Fruit fly (Drosophila melanogaster) Kc167 (cell line): Measurements from ENCODE around the gene CG3335.

Experiments used
- Sin3A ChIP-seq: fragments of >200 bp; optimal IDR thresholded peaks from 2 replicates; lab custom pipeline; 2018; ENCODE audit warnings: missing external identifiers
- h ChIP-seq: fragments of >200 bp; optimal IDR thresholded peaks from 3 replicates; lab custom pipeline; 2018; ENCODE audit warnings: missing external identifiers
- insv ChIP-seq: fragments of >200 bp; optimal IDR thresholded peaks from 3 replicates; lab custom pipeline; 2018; ENCODE audit warnings: missing external identifiers
- psq ChIP-seq: fragments of >200 bp; optimal IDR thresholded peaks from 2 replicates; lab custom pipeline; 2017; ENCODE audit warnings: missing external identifiers
- ttk ChIP-seq: sonication (Bioruptor generic); optimal IDR thresholded peaks from 2 replicates; lab custom pipeline; 2017; ENCODE audit warnings: missing external identifiers

- no peak for TF ChIP-seq Sin3A (lab: Kevin White, UChicago)
- no peak for TF ChIP-seq h
- no peak for TF ChIP-seq insv
- no peak for TF ChIP-seq psq (lab: Kevin White, UChicago)
- no peak for TF ChIP-seq ttk (lab: Kevin White, UChicago)
Measured at dm6 chr3L:9638971-9639370, 14.9 kb downstream of the CG3335 start, which contains the start of gene CG18179.
